Worm (Caenorhabditis elegans) whole organism, L4/young adult: ENCODE results near the gene clh-2.

Source experiments
- W03F9.2 ChIP-seq: fragments of 150-350 bp; optimal IDR thresholded peaks from 2 replicates; lab custom pipeline; 2014; ENCODE audit warnings: missing biosample characterization, missing genetic modification characterization
- him-1 ChIP-seq: sonication (generic microtip); optimal IDR thresholded peaks from 2 replicates; lab custom pipeline; 2016; ENCODE audit warnings: missing genotype, missing genetic modification reagents, missing genetic modification characterization, missing compliant biosample characterization

- no peak for TF ChIP-seq him-1 (tag; lab: Kevin White, UChicago)
- no peak for TF ChIP-seq W03F9.2
Measured at ce11 chrII:11361751-11362150, 10.1 kb downstream of the clh-2 start.
